Worm (Caenorhabditis elegans) whole organism, late embryonic: ENCODE data around the gene nhr-18.

Experiments used
- T23F11.4 ChIP-seq: fragments of 200-800 bp; sonication (Bioruptor generic); optimal IDR thresholded peaks from 2 replicates; lab custom pipeline; 2018; ENCODE audit warnings: mild to moderate bottlenecking, missing genetic modification characterization, missing compliant biosample characterization
- ama-1 ChIP-seq: fragments of 150-350 bp; optimal IDR thresholded peaks from 2 replicates; lab custom pipeline; 2014
- elt-2 ChIP-seq: sonication (generic microtip); optimal IDR thresholded peaks from 2 replicates; lab custom pipeline; 2016; ENCODE audit warnings: missing genetic modification reagents, missing genetic modification characterization, missing compliant biosample characterization
- nhr-11 ChIP-seq: fragments of 150-350 bp; optimal IDR thresholded peaks from 2 replicates; lab custom pipeline; 2014; ENCODE audit warnings: missing biosample characterization, missing genetic modification characterization
- tbx-2 ChIP-seq: sonication (generic microtip); optimal IDR thresholded peaks from 2 replicates; lab custom pipeline; 2016; ENCODE audit warnings: missing genetic modification characterization, missing compliant biosample characterization

ce11 chrV:2251774-2252173, 24.8 kb downstream of the nhr-18 start:
- TF ChIP-seq tbx-2 (tag; lab: Kevin White, UChicago) = no peak
- TF ChIP-seq T23F11.4 (GFP tag; lab: Kevin White, UChicago) = no peak
- no peak for TF ChIP-seq nhr-11 (tag; lab: Kevin White, UChicago)
- TF ChIP-seq ama-1 (lab: Kevin White, UChicago) = no peak
- TF ChIP-seq elt-2 (tag; lab: Kevin White, UChicago) = no peak
